Fruit fly (Drosophila melanogaster): ENCODE measurements around the gene CG1537.

CG1537 gene

dm6 chrX:11063070-11063469 is at the start of gene CG1537:
Gene CG1537 (minus strand): TSS chrX:11063170.
- no peak for TF ChIP-seq EcR (GFP tag; optimal IDR thresholded peaks at IDR 0.05)
- TF ChIP-seq CG15710 (tag; optimal IDR thresholded peaks at IDR 0.05) = no peak
- no peak for TF ChIP-seq Pif1A (GFP tag; optimal IDR thresholded peaks at IDR 0.05)
- no peak for TF ChIP-seq CG9948 (tag; optimal IDR thresholded peaks at IDR 0.05)
- TF ChIP-seq Ets98B (GFP tag; IDR thresholded peaks at IDR 0.05) = no peak
- no peak for TF ChIP-seq D1 (tag; optimal IDR thresholded peaks at IDR 0.05)
- TF ChIP-seq fd96Ca (GFP tag; IDR thresholded peaks at IDR 0.05) = no peak
- TF ChIP-seq Snoo (tag; optimal IDR thresholded peaks at IDR 0.05) = no peak
- no peak for TF ChIP-seq CG8159 (tag; optimal IDR thresholded peaks at IDR 0.05)
- TF ChIP-seq CG10348 (GFP tag; IDR thresholded peaks at IDR 0.05) = no peak
- TF ChIP-seq CG8301 (tag; optimal IDR thresholded peaks at IDR 0.05) = no peak
- TF ChIP-seq CG17806 (tag; optimal IDR thresholded peaks at IDR 0.05) = no peak
- no peak for TF ChIP-seq Pif1B (GFP tag; optimal IDR thresholded peaks at IDR 0.05)
- no peak for TF ChIP-seq CG14655 (GFP tag; optimal IDR thresholded peaks at IDR 0.05)
- TF ChIP-seq CG32121 (GFP tag; IDR thresholded peaks at IDR 0.05) = no peak
- no peak for TF ChIP-seq CG13204 (GFP tag; optimal IDR thresholded peaks at IDR 0.05)
- no peak for TF ChIP-seq CG4496 (GFP tag; IDR thresholded peaks at IDR 0.05)
- TF ChIP-seq CG12605 (GFP tag; IDR thresholded peaks at IDR 0.05) = no peak
- no peak for TF ChIP-seq rn (GFP tag; IDR thresholded peaks at IDR 0.05)

- no peak for TF ChIP-seq CG13204 (GFP tag; optimal IDR thresholded peaks at IDR 0.05)
- no peak for TF ChIP-seq fd96Ca (GFP tag; IDR thresholded peaks at IDR 0.05)
- no peak for TF ChIP-seq D1 (tag; optimal IDR thresholded peaks at IDR 0.05)
- TF ChIP-seq Ets98B (GFP tag; IDR thresholded peaks at IDR 0.05) = no peak
- TF ChIP-seq CG8301 (tag; optimal IDR thresholded peaks at IDR 0.05) = no peak
- TF ChIP-seq CG17806 (tag; optimal IDR thresholded peaks at IDR 0.05) = no peak
- no peak for TF ChIP-seq Pif1B (GFP tag; optimal IDR thresholded peaks at IDR 0.05)
- TF ChIP-seq CG14655 (GFP tag; optimal IDR thresholded peaks at IDR 0.05) = no peak
- no peak for TF ChIP-seq rn (GFP tag; IDR thresholded peaks at IDR 0.05)
- TF ChIP-seq EcR (GFP tag; optimal IDR thresholded peaks at IDR 0.05) = no peak
- TF ChIP-seq CG8159 (tag; optimal IDR thresholded peaks at IDR 0.05) = no peak
- TF ChIP-seq CG12605 (GFP tag; IDR thresholded peaks at IDR 0.05) = no peak
- TF ChIP-seq Snoo (tag; optimal IDR thresholded peaks at IDR 0.05) = no peak
- TF ChIP-seq gl (tag; optimal IDR thresholded peaks at IDR 0.05) = no peak
- TF ChIP-seq Pif1A (GFP tag; optimal IDR thresholded peaks at IDR 0.05) = no peak
- TF ChIP-seq CG32121 (GFP tag; IDR thresholded peaks at IDR 0.05) = no peak
- TF ChIP-seq CG34367 (tag; optimal IDR thresholded peaks at IDR 0.05) = no peak
- TF ChIP-seq CG10348 (GFP tag; IDR thresholded peaks at IDR 0.05) = no peak
These were observed 46.7 kb upstream of the CG1537 start for dm6 chrX:11109670-11110069.

dm6 chrX:11108845-11109450 is 46.0 kb upstream of the CG1537 start:
- no peak for TF ChIP-seq CG13204 (GFP tag; optimal IDR thresholded peaks at IDR 0.05)
- TF ChIP-seq CG10348 (GFP tag; IDR thresholded peaks at IDR 0.05) = no peak
- no peak for TF ChIP-seq EcR (GFP tag; optimal IDR thresholded peaks at IDR 0.05)
- no peak; the same call in 1 of the 2 replicates for TF ChIP-seq Ets98B (GFP tag; IDR thresholded peaks at IDR 0.05)
- no peak for TF ChIP-seq Snoo (tag; optimal IDR thresholded peaks at IDR 0.05)
- peak; percentile 22 for TF ChIP-seq CG9948 (tag; optimal IDR thresholded peaks at IDR 0.05)
- no peak for TF ChIP-seq CG17806 (tag; optimal IDR thresholded peaks at IDR 0.05)
- TF ChIP-seq D1 (tag; optimal IDR thresholded peaks at IDR 0.05) = no peak
- no peak for TF ChIP-seq Pif1B (GFP tag; optimal IDR thresholded peaks at IDR 0.05)
- peak; percentile 47; the same call in 1 of the 2 replicates for TF ChIP-seq CG32121 (GFP tag; IDR thresholded peaks at IDR 0.05)
- TF ChIP-seq Pif1A (GFP tag; optimal IDR thresholded peaks at IDR 0.05) = no peak
- no peak for TF ChIP-seq gl (tag; optimal IDR thresholded peaks at IDR 0.05)
- TF ChIP-seq CG4496 (GFP tag; IDR thresholded peaks at IDR 0.05) = peak; percentile 52; the same call in 1 of the 3 replicates
- no peak for TF ChIP-seq CG34367 (tag; optimal IDR thresholded peaks at IDR 0.05)
- TF ChIP-seq CG15710 (tag; optimal IDR thresholded peaks at IDR 0.05) = peak; percentile 20
- TF ChIP-seq CG8159 (tag; optimal IDR thresholded peaks at IDR 0.05) = no peak
- TF ChIP-seq fd96Ca (GFP tag; IDR thresholded peaks at IDR 0.05) = 0 out of 3 replicates have a peak, but pooled peaks have one; percentile 31
- no peak for TF ChIP-seq CG14655 (GFP tag; optimal IDR thresholded peaks at IDR 0.05)
- no peak for TF ChIP-seq CG8301 (tag; optimal IDR thresholded peaks at IDR 0.05)
- TF ChIP-seq rn (GFP tag; IDR thresholded peaks at IDR 0.05) = no peak
- TF ChIP-seq CG12605 (GFP tag; IDR thresholded peaks at IDR 0.05) = no peak

DNA sequence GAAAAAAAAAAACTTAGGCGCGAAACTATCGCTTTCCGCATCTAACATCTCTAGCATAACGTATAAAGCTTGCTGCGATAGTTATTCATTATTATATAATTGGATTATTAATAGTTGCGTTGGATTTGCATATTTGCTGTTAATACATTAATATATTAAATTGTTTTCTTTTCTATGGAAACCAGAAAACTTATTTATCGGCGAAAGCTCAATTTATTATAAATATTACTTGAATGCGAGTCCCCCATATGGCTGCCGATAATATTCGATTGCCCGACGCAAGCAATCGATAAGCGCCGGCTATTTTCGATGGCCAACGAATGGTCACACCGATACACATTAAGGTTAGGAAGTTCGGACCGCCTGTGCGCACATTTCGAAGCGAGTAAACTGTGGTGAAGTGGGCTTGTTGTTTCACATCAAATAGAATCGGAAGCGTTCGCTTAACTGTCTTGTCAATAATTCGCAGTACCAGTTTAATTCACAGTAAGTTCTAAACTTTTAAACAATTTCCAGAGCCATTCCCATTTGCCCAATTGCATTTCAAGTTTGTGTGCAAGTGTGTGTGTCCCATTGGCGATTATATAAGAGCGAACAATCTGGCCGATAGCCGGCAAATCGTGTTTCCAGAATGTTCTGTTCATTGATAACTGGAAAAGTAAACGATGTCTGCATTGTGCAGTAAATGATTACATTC is 45.3 kb upstream of the CG1537 start, which contains the start of gene Hsp60A:
TSS of gene Hsp60A (plus strand) at position 335 of the 697 bp plus-strand sequence.
- no peak for TF ChIP-seq D1 (tag; optimal IDR thresholded peaks at IDR 0.05)
- TF ChIP-seq CG17806 (tag; optimal IDR thresholded peaks at IDR 0.05) = peak; percentile 23
- TF ChIP-seq rn (GFP tag; IDR thresholded peaks at IDR 0.05) = no peak
- no peak for TF ChIP-seq CG8301 (tag; optimal IDR thresholded peaks at IDR 0.05)
- TF ChIP-seq CG32121 (GFP tag; IDR thresholded peaks at IDR 0.05) = 0 out of 2 replicates have a peak, but pooled peaks have one; percentile 15
- no peak for TF ChIP-seq EcR (GFP tag; optimal IDR thresholded peaks at IDR 0.05)
- no peak for TF ChIP-seq Pif1A (GFP tag; optimal IDR thresholded peaks at IDR 0.05)
- peak; percentile 54 for TF ChIP-seq CG4496 (GFP tag; IDR thresholded peaks at IDR 0.05)
- peak; percentile 40 for TF ChIP-seq CG9948 (tag; optimal IDR thresholded peaks at IDR 0.05)
- peak; percentile 5 for TF ChIP-seq Pif1B (GFP tag; optimal IDR thresholded peaks at IDR 0.05)
- no peak for TF ChIP-seq CG12605 (GFP tag; IDR thresholded peaks at IDR 0.05)
- TF ChIP-seq CG14655 (GFP tag; optimal IDR thresholded peaks at IDR 0.05) = no peak
- peak; percentile 39; the same call in 1 of the 2 replicates for TF ChIP-seq Ets98B (GFP tag; IDR thresholded peaks at IDR 0.05)
- peak; percentile 35 for TF ChIP-seq CG15710 (tag; optimal IDR thresholded peaks at IDR 0.05)
- TF ChIP-seq CG13204 (GFP tag; optimal IDR thresholded peaks at IDR 0.05) = no peak
- peak; percentile 24 for TF ChIP-seq Snoo (tag; optimal IDR thresholded peaks at IDR 0.05)
- TF ChIP-seq CG10348 (GFP tag; IDR thresholded peaks at IDR 0.05) = no peak
- TF ChIP-seq gl (tag; optimal IDR thresholded peaks at IDR 0.05) = no peak
- TF ChIP-seq fd96Ca (GFP tag; IDR thresholded peaks at IDR 0.05) = 0 out of 3 replicates have a peak, but pooled peaks have one; percentile 26
- TF ChIP-seq CG34367 (tag; optimal IDR thresholded peaks at IDR 0.05) = peak; percentile 20
- peak; percentile 46 for TF ChIP-seq CG8159 (tag; optimal IDR thresholded peaks at IDR 0.05)
